Fruit fly (Drosophila melanogaster) whole organism, embryonic: ENCODE results near the gene CG12659.

Source experiments
- Bgb ChIP-seq: fragments of 200-800 bp; sonication (Bioruptor generic); IDR thresholded peaks from 2 replicates; pipeline ENCODE4 v1.3.6; 2022; ENCODE audit warnings: missing biosample characterization, missing genetic modification characterization; ENCODE audit not compliant: partially characterized antibody
- Blimp-1 ChIP-seq: fragments of 200-800 bp; sonication (Bioruptor generic); optimal IDR thresholded peaks from 3 replicates; lab custom pipeline; 2018; ENCODE audit warnings: missing biosample characterization, missing genetic modification characterization, mild to moderate bottlenecking, moderate library complexity, missing genetic modification reagents
- CG12155 ChIP-seq: fragments of 200-800 bp; sonication (Bioruptor generic); optimal IDR thresholded peaks from 3 replicates; lab custom pipeline; 2016; ENCODE audit warnings: missing biosample characterization, missing genetic modification characterization
- CG12219 ChIP-seq: fragments of 200-800 bp; sonication (Bioruptor generic); optimal IDR thresholded peaks from 3 replicates; lab custom pipeline; 2018; ENCODE audit warnings: missing biosample characterization, mild to moderate bottlenecking, missing genetic modification characterization
- CG13123 ChIP-seq: fragments of 200-800 bp; sonication (Bioruptor generic); optimal IDR thresholded peaks from 2 replicates; lab custom pipeline; 2016; ENCODE audit warnings: missing biosample characterization, missing genetic modification characterization
- CG14014 ChIP-seq: fragments of 200-800 bp; sonication (Bioruptor generic); IDR thresholded peaks from 2 replicates; pipeline ENCODE4 v1.3.6; 2022; ENCODE audit warnings: missing biosample characterization, missing genetic modification characterization
- CG14050 ChIP-seq: fragments of 200-800 bp; sonication (Bioruptor generic); IDR thresholded peaks from 3 replicates; pipeline ENCODE4 v1.3.6; 2022; ENCODE audit warnings: missing biosample characterization, missing genetic modification characterization
- CG17612 ChIP-seq: fragments of 200-800 bp; sonication (Bioruptor generic); IDR thresholded peaks from 2 replicates; pipeline ENCODE4 v1.3.6; 2022; ENCODE audit warnings: missing biosample characterization, missing genetic modification characterization
- CG18476 ChIP-seq: fragments of 200-800 bp; sonication (Bioruptor generic); optimal IDR thresholded peaks from 2 replicates; lab custom pipeline; 2016; ENCODE audit warnings: missing biosample characterization, mild to moderate bottlenecking, missing genetic modification characterization
- CG3065 ChIP-seq: fragments of 200-800 bp; sonication (Bioruptor generic); optimal IDR thresholded peaks from 2 replicates; lab custom pipeline; 2016; ENCODE audit warnings: missing biosample characterization, missing genetic modification characterization
- CG3163 ChIP-seq: fragments of 200-800 bp; sonication (Bioruptor generic); optimal IDR thresholded peaks from 3 replicates; lab custom pipeline; 2016; ENCODE audit warnings: missing biosample characterization, missing genetic modification characterization
- CG32772 ChIP-seq: fragments of 200-800 bp; sonication (Bioruptor generic); IDR thresholded peaks from 2 replicates; pipeline ENCODE4 v1.3.6; 2022; ENCODE audit warnings: missing biosample characterization, missing genetic modification characterization
- CG42726 ChIP-seq: fragments of 200-800 bp; sonication (Bioruptor generic); IDR thresholded peaks from 2 replicates; pipeline ENCODE4 v1.3.6; 2022; ENCODE audit warnings: missing biosample characterization, missing genetic modification characterization; ENCODE audit not compliant: partially characterized antibody
- CG43689 ChIP-seq: fragments of 200-800 bp; sonication (Bioruptor generic); IDR thresholded peaks from 2 replicates; pipeline ENCODE4 v1.3.6; 2022; ENCODE audit warnings: missing biosample characterization, missing genetic modification characterization
- CG4424 ChIP-seq: fragments of 200-800 bp; sonication (Bioruptor generic); optimal IDR thresholded peaks from 3 replicates; lab custom pipeline; 2016; ENCODE audit warnings: missing biosample characterization, missing genetic modification characterization
- CG6791 ChIP-seq: fragments of 200-800 bp; sonication (Bioruptor generic); IDR thresholded peaks from 3 replicates; pipeline ENCODE4 v1.3.6; 2022; ENCODE audit warnings: missing biosample characterization, missing genetic modification characterization; ENCODE audit not compliant: partially characterized antibody
- CG7271 ChIP-seq: fragments of 200-800 bp; sonication (Bioruptor generic); optimal IDR thresholded peaks from 2 replicates; lab custom pipeline; 2018; ENCODE audit warnings: missing biosample characterization, mild to moderate bottlenecking, missing genetic modification characterization, moderate library complexity
- CG8478 ChIP-seq: fragments of >200 bp; optimal IDR thresholded peaks from 2 replicates; lab custom pipeline; 2018
- CG9727 ChIP-seq: fragments of 200-800 bp; sonication (Bioruptor generic); optimal IDR thresholded peaks from 3 replicates; lab custom pipeline; 2017; ENCODE audit warnings: missing biosample characterization, mild to moderate bottlenecking, missing genetic modification characterization
- CkIIα-i1 ChIP-seq: fragments of 200-800 bp; sonication (Bioruptor generic); IDR thresholded peaks from 2 replicates; pipeline ENCODE4 v1.3.6; 2022; ENCODE audit warnings: missing biosample characterization, missing genetic modification characterization
- Dip2 ChIP-seq: fragments of 200-800 bp; sonication (Bioruptor generic); IDR thresholded peaks from 2 replicates; pipeline ENCODE4 v1.3.6; 2022; ENCODE audit warnings: missing biosample characterization, missing genetic modification characterization
- H2.0 ChIP-seq: fragments of 200-800 bp; sonication (Bioruptor generic); IDR thresholded peaks from 2 replicates; pipeline ENCODE4 v1.3.6; 2022; ENCODE audit warnings: missing biosample characterization, missing genetic modification characterization
- HLH4C ChIP-seq: fragments of 200-800 bp; sonication (Bioruptor generic); IDR thresholded peaks from 3 replicates; pipeline ENCODE4 v1.3.6; 2022; ENCODE audit warnings: missing biosample characterization, missing genetic modification characterization; ENCODE audit not compliant: partially characterized antibody
- Hr3 ChIP-seq: fragments of 200-800 bp; sonication (Bioruptor generic); optimal IDR thresholded peaks from 3 replicates; lab custom pipeline; 2016; ENCODE audit warnings: missing biosample characterization, missing genetic modification characterization
- Hr51 ChIP-seq, 2 experiments: fragments of 200-800 bp; sonication (Bioruptor generic); optimal IDR thresholded peaks; 2 replicates in 1 of 2; 3 replicates in 1 of 2; lab custom pipeline; 2016 to 2018; ENCODE audit warnings: missing biosample characterization in 2 of 2, missing genetic modification characterization in 2 of 2, mild to moderate bottlenecking in 1 of 2, moderate library complexity in 1 of 2
- Kr ChIP-seq: fragments of 200-800 bp; sonication (Bioruptor generic); optimal IDR thresholded peaks from 2 replicates; lab custom pipeline; 2017; ENCODE audit warnings: missing biosample characterization, mild to moderate bottlenecking, missing genetic modification characterization
- Lim3 ChIP-seq: fragments of 200-800 bp; sonication (Bioruptor generic); IDR thresholded peaks from 2 replicates; pipeline ENCODE4 v1.3.6; 2022; ENCODE audit warnings: missing biosample characterization, missing genetic modification characterization
- Oli ChIP-seq: fragments of 200-800 bp; sonication (Bioruptor generic); optimal IDR thresholded peaks from 2 replicates; lab custom pipeline; 2018; ENCODE audit warnings: missing biosample characterization, mild to moderate bottlenecking, missing genetic modification characterization, moderate library complexity
- Pdp1 ChIP-seq, 2 experiments: fragments of 200-800 bp; sonication (Bioruptor generic); optimal IDR thresholded peaks; 3 replicates each; lab custom pipeline; 2016; ENCODE audit warnings: missing biosample characterization in 2 of 2, missing genetic modification characterization in 2 of 2, mild to moderate bottlenecking in 1 of 2, moderate library complexity in 1 of 2
- Poxn ChIP-seq: fragments of 200-800 bp; sonication (Bioruptor generic); IDR thresholded peaks from 2 replicates; pipeline ENCODE4 v1.3.6; 2022; ENCODE audit warnings: missing biosample characterization, missing genetic modification characterization
- abd-A ChIP-seq: fragments of 200-800 bp; sonication (Bioruptor generic); optimal IDR thresholded peaks from 3 replicates; lab custom pipeline; 2019; ENCODE audit warnings: missing biosample characterization, mild to moderate bottlenecking, missing genetic modification characterization, moderate library complexity
- aop ChIP-seq: fragments of 200-800 bp; sonication (Bioruptor generic); IDR thresholded peaks from 2 replicates; pipeline ENCODE4 v1.3.6; 2022; ENCODE audit warnings: missing biosample characterization, missing genetic modification characterization
- btn ChIP-seq: fragments of 200-800 bp; sonication (Bioruptor generic); optimal IDR thresholded peaks from 2 replicates; lab custom pipeline; 2016; ENCODE audit warnings: missing biosample characterization, missing genetic modification characterization
- cato ChIP-seq: fragments of 200-800 bp; sonication (Bioruptor generic); optimal IDR thresholded peaks from 2 replicates; lab custom pipeline; 2016; ENCODE audit warnings: missing biosample characterization, missing genetic modification characterization, borderline replicate concordance
- dati ChIP-seq: fragments of 200-800 bp; sonication (Bioruptor generic); IDR thresholded peaks from 2 replicates; pipeline ENCODE4 v1.3.6; 2022; ENCODE audit warnings: missing biosample characterization, missing genetic modification characterization
- disco-r ChIP-seq: fragments of 200-800 bp; sonication (Bioruptor generic); optimal IDR thresholded peaks from 2 replicates; lab custom pipeline; 2016; ENCODE audit warnings: missing biosample characterization, missing genetic modification characterization
- dm ChIP-seq: fragments of 200-800 bp; sonication (Bioruptor generic); optimal IDR thresholded peaks from 3 replicates; lab custom pipeline; 2016; ENCODE audit warnings: missing biosample characterization, missing genetic modification characterization
- ham ChIP-seq: fragments of 200-800 bp; sonication (Bioruptor generic); IDR thresholded peaks from 2 replicates; pipeline ENCODE4 v1.3.6; 2022; ENCODE audit warnings: missing biosample characterization, missing genetic modification characterization
- jumu ChIP-seq: fragments of 200-800 bp; sonication (Bioruptor generic); optimal IDR thresholded peaks from 3 replicates; lab custom pipeline; 2016; ENCODE audit warnings: missing biosample characterization, missing genetic modification characterization
- kah ChIP-seq: fragments of 200-800 bp; sonication (Bioruptor generic); optimal IDR thresholded peaks from 2 replicates; lab custom pipeline; 2018; ENCODE audit warnings: missing biosample characterization, mild to moderate bottlenecking, missing genetic modification characterization
- lab ChIP-seq: fragments of 200-800 bp; sonication (Bioruptor generic); optimal IDR thresholded peaks from 3 replicates; lab custom pipeline; 2017; ENCODE audit warnings: missing biosample characterization, missing genetic modification characterization, mild to moderate bottlenecking, moderate library complexity, missing genetic modification reagents
- lola ChIP-seq, 3 experiments: fragments of >200 bp in 2 of 3; fragments of 200-800 bp in 1 of 3; sonication (Bioruptor generic) in 1 of 3; optimal IDR thresholded peaks; 2 replicates each; lab custom pipeline; 2017 to 2019; ENCODE audit warnings: missing biosample characterization in 3 of 3, missing genetic modification characterization in 3 of 3, mild to moderate bottlenecking in 1 of 3, moderate library complexity in 1 of 3
- mam ChIP-seq: fragments of 200-800 bp; sonication (Bioruptor generic); optimal IDR thresholded peaks from 3 replicates; lab custom pipeline; 2016; ENCODE audit warnings: missing biosample characterization, missing genetic modification characterization
- nerfin-1 ChIP-seq: fragments of 200-800 bp; sonication (Bioruptor generic); optimal IDR thresholded peaks from 3 replicates; lab custom pipeline; 2019; ENCODE audit warnings: missing biosample characterization, mild to moderate bottlenecking, missing genetic modification characterization, moderate library complexity
- pnt ChIP-seq: fragments of 200-800 bp; sonication (Bioruptor generic); optimal IDR thresholded peaks from 3 replicates; lab custom pipeline; 2016; ENCODE audit warnings: missing biosample characterization, missing genetic modification characterization
- sc ChIP-seq, 3 experiments: fragments of >200 bp in 2 of 3; fragments of 200-800 bp in 1 of 3; sonication (Bioruptor generic) in 1 of 3; optimal IDR thresholded peaks; 2 replicates in 2 of 3; 3 replicates in 1 of 3; lab custom pipeline; 2017; ENCODE audit warnings: mild to moderate bottlenecking in 1 of 3, missing biosample characterization in 1 of 3, missing genetic modification characterization in 1 of 3, missing genetic modification reagents in 1 of 3
- sim ChIP-seq: fragments of 200-800 bp; sonication (Bioruptor generic); IDR thresholded peaks from 2 replicates; pipeline ENCODE4 v1.3.6; 2022; ENCODE audit warnings: missing biosample characterization, missing genetic modification characterization
- tll ChIP-seq, 2 experiments: fragments of 200-800 bp in 1 of 2; fragments of >200 bp in 1 of 2; sonication (Bioruptor generic) in 1 of 2; optimal IDR thresholded peaks; 2 replicates each; lab custom pipeline; 2017 to 2019; ENCODE audit warnings: missing biosample characterization in 2 of 2, missing genetic modification characterization in 2 of 2, mild to moderate bottlenecking in 1 of 2, moderate library complexity in 1 of 2
- unc-4 ChIP-seq: fragments of 200-800 bp; sonication (Bioruptor generic); IDR thresholded peaks from 2 replicates; pipeline ENCODE4 v1.3.6; 2022; ENCODE audit warnings: missing biosample characterization, missing genetic modification characterization; ENCODE audit not compliant: partially characterized antibody
- wor ChIP-seq: fragments of 200-800 bp; sonication (Bioruptor generic); IDR thresholded peaks from 2 replicates; pipeline ENCODE4 v1.3.6; 2022; ENCODE audit warnings: missing biosample characterization, missing genetic modification characterization

CG12659 gene

dm6 chrX:8601165-8601564 lies 9.6 kb upstream of the CG12659 start (continued):
- TF ChIP-seq Bgb (GFP tag; lab: Robert Waterston, UW) = no peak
- no peak for TF ChIP-seq HLH4C (GFP tag; lab: Robert Waterston, UW)
- no peak for TF ChIP-seq kah
- TF ChIP-seq CG7271 = no peak
- no peak for TF ChIP-seq CG17612 (GFP tag; lab: Robert Waterston, UW)
- TF ChIP-seq CkIIα-i1 (GFP tag; lab: Robert Waterston, UW) = no peak
- TF ChIP-seq CG3163 (GFP tag; lab: Kevin White, UChicago) = no peak
- no peak for TF ChIP-seq Lim3
- no peak for TF ChIP-seq btn (GFP tag; lab: Kevin White, UChicago)
- no peak for TF ChIP-seq dati (GFP tag; lab: Robert Waterston, UW)
- no peak for TF ChIP-seq Hr51 (GFP tag; optimal IDR thresholded peaks at IDR 0.05; lab: Kevin White, UChicago)
- TF ChIP-seq wor (GFP tag; lab: Robert Waterston, UW) = no peak
- TF ChIP-seq nerfin-1 (tag; lab: Kevin White, UChicago) = no peak
- TF ChIP-seq mam (GFP tag; lab: Kevin White, UChicago) = peak; percentile 10
- no peak for TF ChIP-seq CG8478 (lab: Kevin White, UChicago)
- TF ChIP-seq lab (GFP tag; lab: Kevin White, UChicago) = no peak
- TF ChIP-seq cato = no peak
- TF ChIP-seq abd-A (tag; lab: Kevin White, UChicago) = no peak
- no peak for TF ChIP-seq tll (GFP tag; optimal IDR thresholded peaks at IDR 0.05; lab: Kevin White, UChicago)
- no peak for TF ChIP-seq unc-4
- TF ChIP-seq Dip2 = no peak
- TF ChIP-seq CG14050 (GFP tag; lab: Robert Waterston, UW) = no peak
- no peak for TF ChIP-seq Kr (GFP tag; lab: Kevin White, UChicago)
- peak; percentile 47 for TF ChIP-seq Oli (tag; lab: Kevin White, UChicago)
- TF ChIP-seq CG6791 (GFP tag; lab: Robert Waterston, UW) = no peak
- no peak for TF ChIP-seq Poxn (GFP tag; lab: Robert Waterston, UW)
- no peak for TF ChIP-seq CG13123 (GFP tag; lab: Kevin White, UChicago)
- no peak for TF ChIP-seq jumu (GFP tag; lab: Kevin White, UChicago)
- TF ChIP-seq Hr3 (GFP tag; lab: Kevin White, UChicago) = no peak
- no peak for TF ChIP-seq disco-r (GFP tag; lab: Kevin White, UChicago)
- TF ChIP-seq pnt = peak; percentile 0
- TF ChIP-seq CG18476 (GFP tag; lab: Kevin White, UChicago) = no peak
- peak; percentile 25; the same call in 1 of the 2 replicates for TF ChIP-seq sim (GFP tag; lab: Robert Waterston, UW)
- no peak for TF ChIP-seq Blimp-1 (GFP tag; lab: Kevin White, UChicago)
- peak; percentile 44; the same call in 1 of the 2 replicates for TF ChIP-seq CG14014 (GFP tag; lab: Robert Waterston, UW)
- TF ChIP-seq H2.0 = peak; percentile 49; the same call in 1 of the 2 replicates
- TF ChIP-seq dm (GFP tag; lab: Kevin White, UChicago) = no peak
- TF ChIP-seq CG12219 = no peak
- no peak for TF ChIP-seq aop (GFP tag; lab: Robert Waterston, UW)
- TF ChIP-seq sc (optimal IDR thresholded peaks at IDR 0.05; lab: Kevin White, UChicago) = no peak
- no peak for TF ChIP-seq sc (GFP tag; optimal IDR thresholded peaks at IDR 0.05; lab: Kevin White, UChicago)
- TF ChIP-seq CG42726 (GFP tag; lab: Robert Waterston, UW) = no peak
- no peak for TF ChIP-seq CG4424 (GFP tag; lab: Kevin White, UChicago)
- TF ChIP-seq CG3065 (GFP tag; lab: Kevin White, UChicago) = no peak
- peak; percentile 30; the same call in 1 of the 2 replicates for TF ChIP-seq CG32772 (GFP tag; lab: Robert Waterston, UW)
- TF ChIP-seq CG43689 = 0 out of 2 replicates have a peak, but pooled peaks have one; percentile 12
- no peak for TF ChIP-seq ham (GFP tag; lab: Robert Waterston, UW)
- TF ChIP-seq CG12155 = peak; percentile 24
- TF ChIP-seq lola (GFP tag; optimal IDR thresholded peaks at IDR 0.05; lab: Kevin White, UChicago) = peak in 1 of 3 experiments; percentile 23
- TF ChIP-seq Pdp1 (GFP tag; optimal IDR thresholded peaks at IDR 0.05; lab: Kevin White, UChicago) = peak in 1 of 2 experiments; percentile 14
- TF ChIP-seq CG9727 (GFP tag; lab: Kevin White, UChicago) = peak; percentile 22
